Fruit fly (Drosophila melanogaster): ENCODE measurements around the gene CG7342.

Gene CG7342

DNA sequence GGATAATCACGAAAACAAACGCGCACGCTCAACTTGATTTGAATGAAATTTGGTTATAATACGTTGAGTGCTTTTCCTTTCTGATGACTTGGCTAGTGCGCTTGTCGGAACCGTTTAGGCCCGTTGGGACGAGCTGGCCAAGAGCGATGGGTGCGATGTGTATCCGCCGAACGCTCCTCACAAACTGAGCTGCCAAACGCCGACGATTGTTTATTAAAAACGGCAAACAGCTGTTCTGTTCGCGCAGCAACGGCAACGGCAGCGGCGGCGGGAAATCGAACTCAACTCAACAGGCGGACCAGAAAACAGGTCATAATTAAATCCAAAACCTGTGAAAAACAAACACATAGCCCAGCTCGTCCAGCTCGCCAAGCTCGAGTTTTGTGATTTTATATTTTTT, 17.8 kb downstream of the CG7342 start:
- TF ChIP-seq CG8478 (optimal IDR thresholded peaks at IDR 0.05), result no peak
- TF ChIP-seq CTCF (optimal IDR thresholded peaks at IDR 0.05), result no peak

DNA sequence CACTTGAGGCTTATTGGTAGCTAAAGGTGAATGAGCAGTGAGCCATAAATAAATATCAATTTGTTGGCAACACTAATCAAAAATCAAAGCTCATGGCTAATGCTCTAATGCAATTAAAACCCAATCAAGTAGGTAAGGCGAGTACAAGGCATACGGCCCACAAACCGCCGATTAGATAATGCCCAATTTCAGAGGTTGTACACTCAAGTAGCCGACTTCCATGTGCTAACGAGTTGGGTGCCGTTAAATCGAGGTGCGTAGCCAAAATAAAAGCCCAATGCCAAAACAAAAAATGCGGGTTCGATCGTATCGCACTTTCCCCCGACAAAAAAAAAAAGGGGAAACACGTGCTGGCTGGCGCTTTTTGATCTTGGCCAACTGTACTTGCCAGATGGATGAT, 18.8 kb downstream of the CG7342 start:
- no peak for TF ChIP-seq CG8478 (optimal IDR thresholded peaks at IDR 0.05)
- no peak for TF ChIP-seq CTCF (optimal IDR thresholded peaks at IDR 0.05)

DNA sequence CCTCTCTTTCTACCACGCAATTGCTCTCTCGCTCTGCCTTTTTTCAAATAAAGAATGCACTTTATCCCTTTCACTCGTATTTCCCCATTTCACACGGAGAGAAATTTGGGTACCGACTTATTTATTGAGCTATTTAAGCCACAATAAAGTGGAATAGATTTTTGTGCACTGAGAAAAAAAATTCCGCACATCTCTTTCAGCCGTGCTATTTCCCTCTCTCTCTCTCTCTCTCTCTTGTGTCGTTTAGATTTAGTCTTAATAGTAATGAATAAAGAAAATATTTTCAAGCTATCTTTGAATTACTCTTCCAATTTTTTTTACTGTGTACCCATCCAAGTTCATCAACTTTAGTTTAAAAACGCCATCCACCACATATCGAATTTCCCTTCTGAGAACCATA, 20.4 kb downstream of the CG7342 start:
- TF ChIP-seq CG8478 (optimal IDR thresholded peaks at IDR 0.05), result no peak
- no peak for TF ChIP-seq CTCF (optimal IDR thresholded peaks at IDR 0.05)

DNA sequence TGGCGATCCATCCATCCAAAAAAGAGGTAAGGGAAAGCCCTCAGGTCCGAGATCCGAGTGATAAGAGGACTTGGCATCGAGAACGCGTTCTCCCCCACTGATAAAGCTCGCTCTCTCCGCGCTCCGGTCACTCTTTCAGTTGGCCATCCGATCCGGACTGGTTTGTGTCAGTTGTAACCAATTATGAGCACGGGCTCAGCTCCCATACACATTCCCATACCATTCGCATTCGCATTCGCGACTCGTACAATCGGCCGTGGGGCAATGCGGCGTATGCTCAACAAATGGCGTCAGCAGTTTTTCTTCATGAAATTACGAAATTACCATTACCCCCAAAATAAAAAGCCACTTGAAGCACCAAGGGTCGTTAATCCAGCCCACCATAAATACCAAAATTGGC, 21.3 kb downstream of the CG7342 start:
- TF ChIP-seq CTCF (optimal IDR thresholded peaks at IDR 0.05) (no peak), CG8478 (optimal IDR thresholded peaks at IDR 0.05) (no peak)

DNA sequence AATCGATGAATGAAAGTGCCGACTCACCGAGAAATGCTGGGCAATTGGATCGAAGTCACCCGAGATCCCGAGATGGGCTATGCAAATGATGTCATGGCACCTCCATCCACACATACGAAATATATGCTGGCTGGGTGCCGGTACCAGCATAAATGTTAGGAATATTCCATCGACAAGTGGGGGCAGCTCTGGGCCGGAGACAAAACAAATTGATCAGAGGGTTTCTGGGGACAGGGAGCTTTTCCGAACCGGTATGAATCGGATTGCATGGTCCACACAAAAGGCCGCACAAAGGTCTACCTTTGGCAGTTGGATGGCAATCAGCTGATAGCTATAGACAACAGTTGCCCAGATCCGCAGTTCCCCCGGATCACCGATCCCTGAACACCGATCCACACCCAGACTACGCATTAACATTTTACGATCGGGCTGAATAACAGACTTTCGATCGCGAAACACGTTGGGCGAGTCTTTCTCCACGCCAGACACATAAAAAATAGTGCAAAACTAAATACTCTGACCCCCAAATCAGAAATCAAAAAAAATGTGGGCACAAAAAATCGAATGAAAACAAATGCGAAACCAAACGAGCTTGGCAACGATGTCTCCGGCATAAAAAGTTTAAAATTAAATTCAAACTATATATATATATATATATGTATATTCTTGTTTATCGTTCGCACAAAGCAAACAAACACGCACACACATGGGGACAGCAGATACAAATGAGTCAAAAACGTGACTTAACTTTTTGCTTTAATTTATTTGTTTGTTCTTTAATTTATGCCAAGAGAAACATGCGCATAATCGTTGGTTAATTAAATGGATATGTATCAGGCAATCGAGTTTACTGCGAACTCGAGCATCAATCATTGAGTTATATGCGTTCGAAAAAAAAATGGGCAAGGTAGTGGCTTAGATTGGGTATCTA, 22.4 kb downstream of the CG7342 start:
- TF ChIP-seq CG8478 (optimal IDR thresholded peaks at IDR 0.05) (no peak), CTCF (optimal IDR thresholded peaks at IDR 0.05) (no peak)

DNA sequence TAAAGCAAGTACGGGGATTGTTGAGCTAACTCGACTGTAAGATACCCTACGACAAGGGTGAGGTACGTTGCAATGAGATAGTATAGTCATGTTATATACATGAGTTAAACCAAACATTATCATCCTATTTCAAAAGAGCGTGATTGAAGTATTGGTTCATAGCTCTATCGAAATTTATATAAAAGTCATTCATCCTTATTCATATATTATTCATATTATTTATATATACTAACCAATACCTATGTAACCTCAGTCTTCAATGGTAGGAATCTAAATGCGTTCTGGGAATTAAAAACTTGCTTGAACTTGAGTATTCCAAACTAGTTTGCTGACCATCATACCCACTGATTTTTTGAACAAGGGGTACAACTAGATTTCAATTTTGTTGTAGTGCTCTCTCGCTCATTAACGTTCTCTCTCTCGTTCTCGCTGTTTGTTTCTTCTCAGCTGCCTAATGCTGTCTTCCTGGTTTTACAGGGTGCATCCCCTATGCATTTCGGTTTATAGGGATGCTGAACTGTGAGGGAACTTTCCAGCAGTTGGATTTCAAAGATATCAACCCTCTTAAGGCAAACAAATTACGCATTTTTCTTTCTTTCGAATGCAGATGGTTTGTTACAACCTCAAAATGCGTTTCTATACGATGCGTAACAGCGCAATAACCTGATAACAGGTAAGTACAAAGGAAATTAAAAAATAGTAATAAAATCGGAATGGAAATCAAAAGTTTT, 24.8 kb downstream of the CG7342 start:
- no peak for TF ChIP-seq CG8478 (optimal IDR thresholded peaks at IDR 0.05)
- no peak for TF ChIP-seq CTCF (optimal IDR thresholded peaks at IDR 0.05)

DNA sequence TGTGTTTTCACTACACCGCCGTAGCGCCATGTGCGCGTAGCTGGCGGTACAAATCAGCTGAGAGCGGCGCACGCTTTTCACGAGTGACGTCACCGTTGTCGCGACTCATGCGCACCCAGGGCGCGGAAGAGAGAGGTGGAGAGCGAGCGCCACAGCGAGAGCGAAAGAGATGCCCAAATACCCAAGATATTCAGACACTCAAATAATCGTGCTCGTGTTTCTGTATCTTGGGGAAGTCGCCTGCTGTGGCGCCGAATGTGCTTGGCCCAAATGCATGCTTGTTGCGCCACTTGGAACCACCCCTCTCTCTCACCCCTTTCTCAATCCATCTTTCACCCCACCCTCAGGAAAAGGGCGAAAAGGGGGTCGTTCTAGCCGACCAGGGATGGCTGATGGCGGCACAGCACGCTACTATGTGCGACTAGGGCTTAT, 29.5 kb downstream of the CG7342 start, which contains the start of gene CG6231:
Gene CG6231, minus strand, starts transcription at position 34 of the 432 bp plus-strand sequence.
- TF ChIP-seq CG8478 (optimal IDR thresholded peaks at IDR 0.05) (no peak), CTCF (optimal IDR thresholded peaks at IDR 0.05) (no peak)

DNA sequence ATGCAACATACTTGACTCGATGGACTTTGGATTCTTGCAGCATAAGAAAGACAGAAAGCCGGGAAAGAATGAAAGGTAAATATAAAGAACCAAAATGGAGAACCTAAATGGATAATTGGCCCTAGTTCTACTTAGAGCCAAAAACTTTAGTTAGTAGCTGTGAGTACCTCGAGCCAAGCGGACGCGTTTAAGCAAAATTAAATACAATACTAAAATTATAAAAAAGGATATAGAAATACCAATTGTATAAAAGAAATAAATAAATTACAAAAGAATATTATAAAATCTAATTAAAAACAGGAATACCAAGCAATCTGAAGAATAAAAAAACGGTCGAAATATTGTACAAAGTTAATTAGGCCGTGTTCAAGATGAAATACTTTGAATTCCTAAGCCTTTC, 31.5 kb downstream of the CG7342 start, which contains the start of gene CG34138:
Gene CG34138, plus strand, starts transcription at position 301 of the 400 bp plus-strand sequence.
- TF ChIP-seq CTCF (optimal IDR thresholded peaks at IDR 0.05), result no peak

DNA sequence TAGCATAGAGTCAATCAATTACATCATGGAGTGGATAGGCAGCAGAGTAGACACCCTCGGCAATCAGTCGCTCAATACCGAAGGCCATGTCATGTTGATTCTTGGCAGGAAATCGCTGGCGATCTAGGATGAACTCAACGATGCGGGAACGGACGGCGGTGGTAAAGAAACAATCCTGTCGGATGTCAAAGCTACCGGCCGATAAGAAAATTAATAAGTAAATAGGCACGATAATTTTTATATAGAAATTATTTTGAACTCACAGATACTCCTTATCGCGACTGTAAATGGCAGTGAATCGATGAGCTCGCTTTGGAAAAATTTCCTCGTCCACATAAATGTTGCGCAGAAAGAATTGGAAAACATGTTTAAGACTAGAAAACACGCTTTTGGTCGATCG, 34.8 kb downstream of the CG7342 start:
- TF ChIP-seq CG8478 (optimal IDR thresholded peaks at IDR 0.05) (no peak), CTCF (optimal IDR thresholded peaks at IDR 0.05) (no peak)

DNA sequence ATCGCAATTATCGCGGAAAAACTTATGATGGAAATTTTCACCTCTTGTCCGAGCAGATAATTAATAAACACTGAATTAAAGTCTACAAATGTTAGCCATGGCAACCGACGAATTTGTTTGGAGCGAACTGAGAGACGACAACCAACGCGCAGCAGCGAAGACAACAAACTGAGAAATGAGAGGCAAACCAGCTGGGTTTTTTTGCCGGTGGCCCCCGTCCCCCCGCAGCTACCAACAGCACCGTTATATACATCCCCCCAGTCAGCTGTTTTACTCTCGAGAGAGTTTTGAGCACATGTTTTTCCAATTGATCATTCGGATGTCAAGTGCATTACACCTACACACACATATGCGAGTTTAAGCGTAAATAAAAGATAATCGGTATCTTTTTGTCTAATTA, 37.9 kb downstream of the CG7342 start:
- no peak for TF ChIP-seq CTCF (optimal IDR thresholded peaks at IDR 0.05)
- no peak for TF ChIP-seq CG8478 (optimal IDR thresholded peaks at IDR 0.05)

DNA sequence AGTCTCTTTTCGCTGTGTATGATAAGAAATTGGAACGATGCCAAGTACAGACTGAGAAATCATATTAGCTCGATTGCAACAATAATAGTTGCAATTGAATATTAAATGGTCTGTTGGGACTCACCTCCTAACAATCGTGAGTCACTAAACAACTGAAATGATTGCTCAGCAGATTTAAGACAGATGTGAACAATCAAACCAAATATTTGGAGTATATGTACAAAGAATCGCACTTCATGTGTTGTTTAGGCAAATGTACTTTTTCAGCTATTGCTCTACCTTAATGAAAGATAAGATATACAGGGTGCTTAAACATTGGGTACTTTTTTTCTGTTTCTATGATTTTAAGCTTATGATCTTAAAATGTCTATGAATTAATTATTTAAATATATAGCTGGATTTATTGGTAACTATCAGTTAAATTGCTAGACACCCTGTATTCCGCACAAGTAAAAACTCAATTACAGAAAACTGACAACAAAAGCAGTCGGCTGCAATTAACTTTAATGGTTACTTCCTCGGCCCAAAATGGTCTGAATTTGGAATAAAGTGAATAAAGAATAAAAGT, 38.4 kb downstream of the CG7342 start:
- TF ChIP-seq CTCF (optimal IDR thresholded peaks at IDR 0.05), result no peak
- TF ChIP-seq CG8478 (optimal IDR thresholded peaks at IDR 0.05), result no peak

DNA sequence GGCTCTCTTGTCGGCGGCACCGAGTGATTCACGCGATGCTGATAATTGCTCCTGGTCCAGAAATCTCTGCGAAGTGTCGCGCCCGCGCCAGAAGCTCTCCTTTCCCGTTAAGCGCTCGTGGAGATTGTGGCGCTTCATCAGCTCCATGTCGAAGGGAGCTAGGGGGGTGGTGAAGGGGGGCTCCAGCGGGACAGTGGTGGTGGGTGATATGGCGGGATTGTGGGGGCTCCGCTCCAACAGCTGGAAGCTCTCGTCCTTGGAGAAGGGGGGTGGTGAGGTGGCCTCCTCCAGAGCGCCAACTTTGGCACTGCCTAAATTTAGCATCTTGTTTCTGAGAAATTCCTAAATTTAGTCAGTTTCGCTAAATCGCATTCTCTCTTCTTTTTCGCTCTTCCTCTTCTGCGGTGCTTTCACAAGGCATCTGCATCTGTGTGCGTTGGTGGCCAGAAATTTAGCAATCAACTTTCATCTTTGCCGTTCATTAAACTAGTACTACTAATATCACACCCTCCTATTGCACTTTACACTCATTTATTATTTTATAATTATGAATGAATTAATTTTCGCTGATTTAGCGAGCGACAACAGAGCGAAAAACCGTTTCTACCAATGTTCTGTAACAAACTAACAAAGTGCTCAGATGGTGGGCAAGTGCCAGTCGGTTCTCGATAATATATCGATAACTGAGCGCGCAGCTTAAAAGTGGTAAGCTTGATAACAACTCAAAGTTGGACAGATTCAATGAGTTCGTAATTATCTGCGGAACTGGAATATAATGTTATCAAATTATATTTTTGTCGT, 39.1 kb downstream of the CG7342 start, which contains the start of gene subdued:
Gene subdued, minus strand, starts transcription at position 631 of the 801 bp plus-strand sequence.
- no peak for TF ChIP-seq CTCF (optimal IDR thresholded peaks at IDR 0.05)
- no peak for TF ChIP-seq CG8478 (optimal IDR thresholded peaks at IDR 0.05)

DNA sequence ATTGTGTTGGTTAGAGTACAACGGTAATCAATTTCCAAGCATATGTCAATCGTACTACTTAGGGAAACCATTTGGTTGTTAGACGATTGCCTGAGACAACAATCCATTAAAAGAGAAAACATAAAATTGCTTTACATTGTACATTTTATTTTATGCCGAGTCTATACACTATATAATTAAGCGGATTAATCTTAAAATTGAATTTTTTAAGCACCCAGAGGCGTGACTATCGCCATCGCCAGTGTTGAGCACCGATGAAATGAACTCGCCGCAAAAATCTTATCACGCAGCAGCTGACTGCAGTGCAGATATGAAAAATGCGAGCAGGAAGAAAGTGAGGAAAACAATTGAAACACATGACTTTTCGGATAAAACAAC, 39.7 kb downstream of the CG7342 start:
- TF ChIP-seq CG8478 (optimal IDR thresholded peaks at IDR 0.05), result no peak
- TF ChIP-seq CTCF (optimal IDR thresholded peaks at IDR 0.05), result no peak

DNA sequence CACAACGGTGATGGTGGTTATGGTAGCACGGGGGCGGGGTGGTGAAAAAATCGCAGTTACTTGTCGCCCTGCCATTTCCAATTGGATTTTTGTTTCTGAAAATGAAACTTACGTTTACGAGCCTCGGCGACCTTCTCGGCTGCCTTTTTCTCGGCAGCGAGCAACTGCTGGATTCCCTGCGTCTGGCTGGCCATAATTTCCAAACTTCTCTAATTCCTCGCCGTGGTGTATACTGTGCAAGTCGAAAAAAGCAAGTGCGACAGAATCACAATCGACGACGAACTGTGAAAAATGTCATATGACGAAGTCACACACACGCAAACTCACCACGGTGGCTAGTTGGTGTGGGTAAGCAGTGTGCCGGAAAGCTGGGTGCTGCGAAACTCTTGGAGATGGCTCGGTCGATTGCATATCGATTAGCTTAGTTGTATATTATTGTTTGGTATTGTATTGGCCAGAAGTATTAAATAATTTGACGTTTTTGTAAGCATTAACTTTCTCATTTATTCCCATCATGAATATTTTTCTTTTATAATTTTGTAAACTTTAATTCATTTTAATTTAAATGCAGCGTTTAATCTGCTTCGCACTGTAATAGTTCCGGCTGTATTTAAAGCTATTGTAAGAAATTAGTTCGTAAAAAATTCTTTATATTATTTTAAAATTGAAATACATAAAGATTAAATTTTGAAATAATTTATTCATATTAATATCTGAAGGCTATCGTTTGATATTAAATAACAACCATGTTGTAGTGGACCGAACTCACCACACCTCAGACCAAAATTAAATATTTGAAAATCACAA, 41.1 kb downstream of the CG7342 start, which contains the start of gene Vha13:
Gene Vha13, minus strand, starts transcription at position 293 of the 807 bp plus-strand sequence.
- no peak for TF ChIP-seq CTCF (optimal IDR thresholded peaks at IDR 0.05)
- no peak for TF ChIP-seq CG8478 (optimal IDR thresholded peaks at IDR 0.05)
